Worm (Caenorhabditis elegans): ENCODE results near the gene F15E6.9.

The F15E6.9 gene

ce11 chrIV:4247334-4247733 is 51.5 kb downstream of the F15E6.9 start:
- TF ChIP-seq set-16 (GFP tag; IDR thresholded peaks at IDR 0.05) (no peak), mxl-3 (GFP tag; optimal IDR thresholded peaks at IDR 0.05) (no peak), daf-8 (GFP tag; IDR thresholded peaks at IDR 0.05) (no peak), nhr-76 (tag; optimal IDR thresholded peaks at IDR 0.05) (no peak), ceh-28 (tag; optimal IDR thresholded peaks at IDR 0.05) (no peak), dmd-6 (GFP tag; IDR thresholded peaks at IDR 0.05) (no peak), daf-12 (tag; optimal IDR thresholded peaks at IDR 0.05) (no peak), duxl-1 (tag; optimal IDR thresholded peaks at IDR 0.05; ENCODE audit: poor library complexity) (peak; percentile 15), skn-1 (tag; optimal IDR thresholded peaks at IDR 0.05) (no peak), zag-1 (tag; optimal IDR thresholded peaks at IDR 0.05) (no peak), zip-2 (tag; optimal IDR thresholded peaks at IDR 0.05) (no peak), hlh-30 (tag; optimal IDR thresholded peaks at IDR 0.05; ENCODE audit: insufficient read depth) (no peak), ces-1 (GFP tag; optimal IDR thresholded peaks at IDR 0.05) (no peak), T20F7.1 (GFP tag; optimal IDR thresholded peaks at IDR 0.05) (no peak), spr-1 (tag; optimal IDR thresholded peaks at IDR 0.05) (no peak), F26F4.8 (GFP tag; conservative IDR thresholded peaks at IDR 0.05) (no peak), pqm-1 (tag; optimal IDR thresholded peaks at IDR 0.05) (no peak), ZK337.2 (GFP tag; IDR thresholded peaks at IDR 0.05) (no peak), saeg-2 (GFP tag; IDR thresholded peaks at IDR 0.05) (no peak), lin-13 (GFP tag; optimal IDR thresholded peaks at IDR 0.05) (no peak), snpc-4 (tag; optimal IDR thresholded peaks at IDR 0.05) (no peak), pha-4 (GFP tag; IDR thresholded peaks at IDR 0.05) (no peak; the same call in 1 of the 2 replicates), pha-4 (tag; optimal IDR thresholded peaks at IDR 0.05) (no peak), lsy-2 (tag; optimal IDR thresholded peaks at IDR 0.05) (peak in 1 of 2 experiments; percentile 80), dve-1 (tag; optimal IDR thresholded peaks at IDR 0.05; ENCODE audit: insufficient read depth) (peak; percentile 32), vab-7 (GFP tag; IDR thresholded peaks at IDR 0.05) (no peak), nhr-28 (tag; optimal IDR thresholded peaks at IDR 0.05) (no peak), aly-2 (tag; optimal IDR thresholded peaks at IDR 0.05) (no peak), ama-1 (optimal IDR thresholded peaks at IDR 0.05) (no peak), lin-38 (GFP tag; IDR thresholded peaks at IDR 0.05) (peak; percentile 55), mes-2 (tag; optimal IDR thresholded peaks at IDR 0.05; ENCODE audit: poor library complexity, severe bottlenecking) (peak; percentile 74), mdt-29 (GFP tag; IDR thresholded peaks at IDR 0.05) (no peak), D1046.2 (GFP tag; IDR thresholded peaks at IDR 0.05) (no peak), nhr-25 (tag; optimal IDR thresholded peaks at IDR 0.05; ENCODE audit: borderline replicate concordance, insufficient read depth) (no peak), ztf-11 (tag; optimal IDR thresholded peaks at IDR 0.05) (no peak), nhr-77 (tag; optimal IDR thresholded peaks at IDR 0.05) (no peak), daf-16 (GFP tag; optimal IDR thresholded peaks at IDR 0.05) (no peak), daf-16 (tag; optimal IDR thresholded peaks at IDR 0.05) (peak; percentile 0), php-3 (GFP tag; IDR thresholded peaks at IDR 0.05) (no peak), dmd-8 (GFP tag; IDR thresholded peaks at IDR 0.05) (no peak), aha-1 (tag) (peak; percentile 71), ceh-82 (tag; optimal IDR thresholded peaks at IDR 0.05) (no peak), F10B5.3 (tag; optimal IDR thresholded peaks at IDR 0.05) (no peak), nhr-41 (GFP tag; IDR thresholded peaks at IDR 0.05) (no peak), ceh-44 (GFP tag; IDR thresholded peaks at IDR 0.05) (no peak), egl-27 (tag; optimal IDR thresholded peaks at IDR 0.05) (no peak), gei-8 (GFP tag; optimal IDR thresholded peaks at IDR 0.05) (no peak), rbr-2 (tag; optimal IDR thresholded peaks at IDR 0.05) (peak; percentile 42), unc-130 (GFP tag; optimal IDR thresholded peaks at IDR 0.05) (no peak), mep-1 (tag; optimal IDR thresholded peaks at IDR 0.05) (peak; percentile 11), snpc-1.2 (GFP tag; IDR thresholded peaks at IDR 0.05) (no peak), Y5F2A.4 (GFP tag; optimal IDR thresholded peaks at IDR 0.05) (no peak), dpl-1 (GFP tag; optimal IDR thresholded peaks at IDR 0.05) (peak; percentile 74)

All from whole organism, L4 larva.